Fruit fly (Drosophila melanogaster): ENCODE results near the gene E2f1.

E2f1 gene

DNA sequence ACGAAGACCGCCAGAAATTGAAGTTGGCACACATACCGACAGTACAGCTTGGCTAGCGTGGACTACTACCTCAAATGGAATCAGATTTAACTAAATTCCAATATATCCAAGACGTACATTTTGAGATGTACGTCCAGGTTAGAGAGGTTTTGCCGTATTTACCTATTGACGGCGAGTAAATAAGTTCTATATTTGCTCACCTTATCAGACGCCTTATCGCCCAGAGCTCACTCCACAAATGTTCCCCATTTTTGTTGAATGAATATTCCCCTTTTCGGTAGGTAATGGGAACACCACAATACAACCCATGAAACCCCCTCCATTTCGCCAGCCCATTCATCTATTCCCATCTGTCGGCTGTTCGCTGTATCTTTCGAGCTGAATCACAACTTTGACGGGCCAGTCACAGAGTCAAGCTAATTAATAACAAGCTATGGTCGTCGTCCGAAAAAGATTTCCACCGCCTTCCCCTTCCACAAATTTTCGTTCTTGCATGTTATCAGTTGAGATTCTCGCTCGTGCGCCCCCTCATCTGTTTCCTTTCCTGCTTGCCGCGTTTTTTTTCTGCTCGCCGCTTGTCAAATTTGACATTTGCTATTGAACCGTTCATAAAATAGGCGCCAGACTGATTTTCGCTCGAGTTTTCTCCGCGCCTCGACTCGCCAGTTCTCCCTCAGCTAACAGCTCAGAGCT lies 69.8 kb downstream of the E2f1 start (continued):
- TF ChIP-seq Met (GFP tag; optimal IDR thresholded peaks at IDR 0.05): peak; percentile 70
- peak; percentile 69 for TF ChIP-seq eg (GFP tag; IDR thresholded peaks at IDR 0.05)
- peak; percentile 28 for TF ChIP-seq CG32006 (GFP tag; optimal IDR thresholded peaks at IDR 0.05)
- TF ChIP-seq CG31627 (GFP tag; optimal IDR thresholded peaks at IDR 0.05): peak; percentile 57
- peak; percentile 26 for TF ChIP-seq Ets21C (GFP tag; optimal IDR thresholded peaks at IDR 0.05)
- peak; percentile 35 for TF ChIP-seq lz (GFP tag; optimal IDR thresholded peaks at IDR 0.05)
- peak; percentile 68 for TF ChIP-seq CG10631 (GFP tag; optimal IDR thresholded peaks at IDR 0.05)
- TF ChIP-seq CG11294 (GFP tag; IDR thresholded peaks at IDR 0.05): peak; percentile 52; the same call in 1 of the 2 replicates
- no peak for TF ChIP-seq CG8319 (GFP tag; optimal IDR thresholded peaks at IDR 0.05)
- peak; percentile 40 for TF ChIP-seq achi (GFP tag; optimal IDR thresholded peaks at IDR 0.05)
- peak; percentile 51 for TF ChIP-seq CG16779 (tag; optimal IDR thresholded peaks at IDR 0.05)
- TF ChIP-seq OdsH (GFP tag; optimal IDR thresholded peaks at IDR 0.05): peak; percentile 53
- TF ChIP-seq esn (GFP tag; optimal IDR thresholded peaks at IDR 0.05): peak; percentile 63
- peak; percentile 36 for TF ChIP-seq Blimp-1 (GFP tag; optimal IDR thresholded peaks at IDR 0.05)
- TF ChIP-seq vri (GFP tag; optimal IDR thresholded peaks at IDR 0.05): peak; percentile 28
- TF ChIP-seq CG8632 (GFP tag; optimal IDR thresholded peaks at IDR 0.05): peak; percentile 49
- peak; percentile 72 for TF ChIP-seq CG6163 (GFP tag; IDR thresholded peaks at IDR 0.05)
- peak in 1 of 2 experiments; percentile 26 for TF ChIP-seq ss (GFP tag; optimal IDR thresholded peaks at IDR 0.05)
- peak; percentile 77 for TF ChIP-seq CG3919 (GFP tag; optimal IDR thresholded peaks at IDR 0.05)
- no peak for TF ChIP-seq CG9139 (GFP tag; optimal IDR thresholded peaks at IDR 0.05)
- TF ChIP-seq CG6808 (GFP tag; optimal IDR thresholded peaks at IDR 0.05): no peak

DNA sequence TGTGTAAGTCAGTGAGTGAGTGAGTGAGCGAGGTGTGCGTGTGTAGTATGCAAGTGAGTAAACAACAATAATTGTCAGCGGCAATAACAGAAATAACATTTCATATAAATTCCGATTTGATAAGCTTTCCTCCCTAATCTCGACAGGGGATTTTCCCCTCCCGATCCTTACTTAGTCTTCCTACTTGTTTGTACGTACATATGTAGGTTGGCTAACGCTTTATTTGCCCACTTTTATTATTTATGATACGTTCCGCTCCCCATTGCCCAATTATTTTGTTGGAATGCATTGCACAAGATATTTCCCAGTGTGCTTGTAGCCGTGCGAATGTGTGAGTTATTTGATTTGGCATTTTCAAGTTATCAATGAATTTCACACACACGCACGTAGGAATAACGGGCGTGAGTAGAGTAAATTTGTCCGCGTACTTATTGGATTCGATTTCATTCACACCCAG lies 70.4 kb downstream of the E2f1 start:
- TF ChIP-seq CG11294 (GFP tag; IDR thresholded peaks at IDR 0.05) (no peak), Smox (GFP tag; optimal IDR thresholded peaks at IDR 0.05) (no peak), CG10669 (GFP tag; optimal IDR thresholded peaks at IDR 0.05) (no peak), salr (GFP tag; optimal IDR thresholded peaks at IDR 0.05) (no peak), CG6163 (GFP tag; IDR thresholded peaks at IDR 0.05) (no peak), Blimp-1 (GFP tag; optimal IDR thresholded peaks at IDR 0.05) (no peak), Sox14 (GFP tag; optimal IDR thresholded peaks at IDR 0.05) (no peak), Hr4 (GFP tag; optimal IDR thresholded peaks at IDR 0.05) (no peak), CG4318 (GFP tag; optimal IDR thresholded peaks at IDR 0.05) (no peak), CG7368 (GFP tag; optimal IDR thresholded peaks at IDR 0.05) (no peak), CG9139 (GFP tag; optimal IDR thresholded peaks at IDR 0.05) (no peak), acj6 (GFP tag; optimal IDR thresholded peaks at IDR 0.05) (no peak), vri (GFP tag; optimal IDR thresholded peaks at IDR 0.05) (peak; percentile 11), CG16779 (tag; optimal IDR thresholded peaks at IDR 0.05) (no peak), fkh (GFP tag; optimal IDR thresholded peaks at IDR 0.05) (peak; percentile 23), esn (GFP tag; optimal IDR thresholded peaks at IDR 0.05) (no peak)

DNA sequence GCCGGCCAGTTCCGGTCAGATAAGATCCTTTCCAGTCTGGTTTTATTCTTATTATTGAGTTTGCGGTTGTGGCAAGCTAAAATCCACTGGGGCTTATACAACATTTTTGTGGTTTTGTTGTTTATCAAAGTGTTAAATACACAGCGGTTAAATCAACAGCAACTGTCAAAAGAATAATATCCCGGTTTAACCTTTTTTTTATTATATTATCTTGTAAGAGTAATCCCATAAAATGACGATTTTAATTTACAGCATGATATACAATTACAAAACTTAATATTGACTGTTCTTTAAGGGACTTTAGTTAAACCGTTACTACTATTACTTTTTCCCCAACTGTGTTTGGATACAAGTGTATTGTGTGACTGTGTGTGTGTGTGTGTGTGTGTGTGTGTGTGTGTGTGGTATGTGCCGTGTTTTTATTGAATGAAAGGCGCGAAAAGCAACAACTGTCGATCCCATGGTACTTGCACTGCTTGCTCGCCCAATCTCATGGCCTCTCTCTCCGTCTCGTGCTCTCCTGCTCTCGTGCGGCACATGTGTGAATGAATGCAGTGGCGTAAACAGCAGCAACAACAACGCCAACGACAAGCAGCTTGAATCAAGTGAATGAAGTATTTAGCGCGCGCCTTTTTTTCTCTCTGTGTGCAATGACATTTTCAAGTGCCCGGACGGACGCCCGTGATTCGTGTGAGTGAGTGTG lies 71.0 kb downstream of the E2f1 start:
- TF ChIP-seq Ets21C (GFP tag; optimal IDR thresholded peaks at IDR 0.05) (no peak), Eip75B (GFP tag; optimal IDR thresholded peaks at IDR 0.05) (no peak), achi (GFP tag; optimal IDR thresholded peaks at IDR 0.05) (peak; percentile 38), dac (GFP tag; optimal IDR thresholded peaks at IDR 0.05) (no peak), CG3032 (tag; optimal IDR thresholded peaks at IDR 0.05) (no peak), fkh (GFP tag; optimal IDR thresholded peaks at IDR 0.05) (no peak), dsx (GFP tag; optimal IDR thresholded peaks at IDR 0.05; ENCODE audit: poor library complexity, severe bottlenecking) (peak; percentile 74), Ets96B (tag; optimal IDR thresholded peaks at IDR 0.05) (peak; percentile 31), esn (GFP tag; optimal IDR thresholded peaks at IDR 0.05) (peak; percentile 35), Sox14 (GFP tag; optimal IDR thresholded peaks at IDR 0.05) (peak; percentile 37), eg (GFP tag; IDR thresholded peaks at IDR 0.05) (peak; percentile 41; the same call in 2 of the 3 replicates), CG34406 (GFP tag; optimal IDR thresholded peaks at IDR 0.05) (peak; percentile 44), vri (GFP tag; optimal IDR thresholded peaks at IDR 0.05) (no peak), OdsH (GFP tag; optimal IDR thresholded peaks at IDR 0.05) (peak; percentile 48), CG1621 (tag; optimal IDR thresholded peaks at IDR 0.05) (peak; percentile 70), CG10631 (GFP tag; optimal IDR thresholded peaks at IDR 0.05) (no peak), spab (GFP tag; optimal IDR thresholded peaks at IDR 0.05) (no peak), Eip93F (GFP tag; optimal IDR thresholded peaks at IDR 0.05) (no peak), Smox (GFP tag; optimal IDR thresholded peaks at IDR 0.05) (peak; percentile 58), CG7368 (GFP tag; optimal IDR thresholded peaks at IDR 0.05) (no peak), CG6854 (GFP tag; optimal IDR thresholded peaks at IDR 0.05) (no peak), CG9139 (GFP tag; optimal IDR thresholded peaks at IDR 0.05) (no peak), salr (GFP tag; optimal IDR thresholded peaks at IDR 0.05) (no peak), CG11762 (GFP tag; optimal IDR thresholded peaks at IDR 0.05; ENCODE audit: insufficient read depth) (no peak), topi (GFP tag; optimal IDR thresholded peaks at IDR 0.05) (peak; percentile 30)

Data from whole organism, prepupa.